In the genomic region with DNA sequence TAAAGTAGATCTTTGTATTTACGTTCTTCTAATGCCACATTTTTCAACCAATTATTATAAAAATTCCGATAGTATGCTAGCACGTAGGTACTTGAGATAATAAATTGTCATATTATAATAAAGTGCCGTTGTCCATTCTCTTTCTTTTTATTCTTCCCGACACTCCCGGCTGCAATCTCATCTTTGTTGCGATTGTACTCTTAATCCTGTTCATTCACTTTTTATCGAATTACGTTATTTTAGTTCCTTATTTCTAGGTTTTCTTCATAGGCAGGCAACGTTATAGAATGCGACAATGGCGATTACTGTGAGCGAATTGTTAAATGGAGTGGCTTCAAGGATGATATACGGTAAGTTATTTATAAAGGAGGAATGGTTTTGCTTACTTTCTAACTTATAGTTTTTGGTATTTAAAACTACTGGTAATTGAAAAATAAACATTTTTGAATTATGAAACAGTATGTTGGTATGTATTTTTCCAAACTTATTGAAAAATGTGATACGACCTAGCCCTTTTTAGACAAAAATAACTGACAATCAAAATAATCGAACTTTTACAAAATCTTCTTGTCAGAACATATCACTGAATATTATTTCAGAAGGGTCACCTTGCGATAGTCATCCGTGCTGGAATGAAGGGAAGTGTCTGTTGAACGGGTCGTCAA, we compare ENCODE assay signal across 3 worm cellular contexts.
TF ChIP-seq lines count a peak whose summit lies in the region.

Gene C40H5.2 (plus strand): TSS at position 256 of the 665 bp plus-strand sequence.

TF ChIP-seq in whole organism, L3 larva, 47 proteins besides CTCF, POLR2A, EP300 and RAD21:
- no peak for TF ChIP-seq pha-4 (tag; optimal IDR thresholded peaks at IDR 0.05; lab: Kevin White, UChicago)
- TF ChIP-seq fkh-10 (GFP tag; optimal IDR thresholded peaks at IDR 0.05; lab: Kevin White, UChicago), result peak; percentile 54

TF ChIP-seq in whole organism, L4 larva, 104 proteins besides CTCF, POLR2A, EP300 and RAD21:
- TF ChIP-seq tra-1 (GFP tag; IDR thresholded peaks at IDR 0.05; lab: Robert Waterston, UW) (no peak), lin-39 (tag; optimal IDR thresholded peaks at IDR 0.05; lab: Kevin White, UChicago) (no peak), daf-12 (tag; optimal IDR thresholded peaks at IDR 0.05; lab: Kevin White, UChicago) (no peak), mes-2 (tag; optimal IDR thresholded peaks at IDR 0.05; lab: Kevin White, UChicago; ENCODE audit: poor library complexity, severe bottlenecking) (no peak), egl-43 (GFP tag; IDR thresholded peaks at IDR 0.05; lab: Robert Waterston, UW) (no peak), unc-62 (GFP tag; optimal IDR thresholded peaks at IDR 0.05 in 1 of 2; lab: Kevin White, UChicago) (peak in 1 of 2 experiments; percentile 92), unc-62 (tag; optimal IDR thresholded peaks at IDR 0.05; lab: Kevin White, UChicago) (no peak), nhr-42 (GFP tag; IDR thresholded peaks at IDR 0.05; lab: Robert Waterston, UW) (no peak), daf-8 (GFP tag; IDR thresholded peaks at IDR 0.05; lab: Robert Waterston, UW) (no peak), ces-1 (GFP tag; optimal IDR thresholded peaks at IDR 0.05; lab: Kevin White, UChicago) (no peak), T20F7.1 (GFP tag; optimal IDR thresholded peaks at IDR 0.05; lab: Kevin White, UChicago) (no peak), lin-13 (GFP tag; optimal IDR thresholded peaks at IDR 0.05; lab: Kevin White, UChicago) (no peak), lim-7 (GFP tag; IDR thresholded peaks at IDR 0.05; lab: Robert Waterston, UW) (no peak), aha-1 (tag; lab: Kevin White, UChicago) (peak; percentile 24), nhr-6 (tag; optimal IDR thresholded peaks at IDR 0.05; lab: Kevin White, UChicago) (no peak), nhr-11 (tag; optimal IDR thresholded peaks at IDR 0.05; lab: Kevin White, UChicago) (no peak), F10B5.3 (tag; optimal IDR thresholded peaks at IDR 0.05; lab: Kevin White, UChicago) (no peak), lin-38 (GFP tag; IDR thresholded peaks at IDR 0.05; lab: Robert Waterston, UW) (no peak), saeg-2 (GFP tag; IDR thresholded peaks at IDR 0.05; lab: Robert Waterston, UW) (no peak), fkh-10 (GFP tag; optimal IDR thresholded peaks at IDR 0.05; lab: Kevin White, UChicago) (peak; percentile 15), nhr-77 (tag; optimal IDR thresholded peaks at IDR 0.05; lab: Kevin White, UChicago) (no peak)
TF ChIP-seq in whole organism, L4 larva: peak in this region for 3.

TF ChIP-seq in whole organism, mixed stage, embryonic, 35 proteins besides CTCF, POLR2A, EP300 and RAD21:
- TF ChIP-seq ces-1 (GFP tag; optimal IDR thresholded peaks at IDR 0.05; lab: Kevin White, UChicago) (peak; percentile 15), mls-2 (tag; optimal IDR thresholded peaks at IDR 0.05; lab: Kevin White, UChicago) (no peak), flh-1 (GFP tag; optimal IDR thresholded peaks at IDR 0.05; lab: Kevin White, UChicago) (no peak), nhr-237 (tag; optimal IDR thresholded peaks at IDR 0.05; lab: Kevin White, UChicago) (no peak)
TF ChIP-seq in whole organism, mixed stage, embryonic: peak in this region for 1.

Comparison
In these comparisons a context has a peak if more than half of its experiments do, and no peak if none do; other contexts are left out.
1. Of the 28 proteins assayed by ChIP-seq in both whole organism, L4 larva and whole organism, L3 larva: peak only in whole organism, L4 larva: none; only in whole organism, L3 larva: none; in both: fkh-10; in neither: 26; mixed calls (peak in some experiments, not most) for 1.